Worm (Caenorhabditis elegans) whole organism, L4 larva: Measurements from ENCODE around the gene C04E6.8.

Source experiments
- Y5F2A.4 ChIP-seq: fragments of 200-800 bp; sonication (Bioruptor generic); optimal IDR thresholded peaks from 2 replicates; lab custom pipeline; 2018; ENCODE audit warnings: mild to moderate bottlenecking, missing genetic modification characterization, missing compliant biosample characterization
- ceh-62 ChIP-seq: sonication (generic microtip); optimal IDR thresholded peaks from 2 replicates; lab custom pipeline; 2017; ENCODE audit warnings: missing biosample characterization, missing genetic modification characterization
- ceh-82 ChIP-seq: sonication (generic microtip); optimal IDR thresholded peaks from 2 replicates; lab custom pipeline; 2017; ENCODE audit warnings: missing biosample characterization, missing genetic modification characterization
- cey-2 ChIP-seq: sonication (generic microtip); optimal IDR thresholded peaks from 3 replicates; lab custom pipeline; 2017; ENCODE audit warnings: missing genetic modification characterization, mild to moderate bottlenecking, missing compliant biosample characterization, antibody characterized with exemption, borderline replicate concordance; ENCODE audit not compliant: insufficient read depth
- dmd-6 ChIP-seq: fragments of 200-800 bp; sonication (Bioruptor generic); IDR thresholded peaks from 2 replicates; pipeline ENCODE4 v1.3.6; 2022; ENCODE audit warnings: missing genetic modification reagents, missing genetic modification characterization, missing compliant biosample characterization
- dpl-1 ChIP-seq: fragments of 150-350 bp; optimal IDR thresholded peaks from 2 replicates; lab custom pipeline; 2014; ENCODE audit warnings: missing biosample characterization, missing genetic modification reagents, missing genetic modification characterization
- egl-27 ChIP-seq: sonication (generic microtip); optimal IDR thresholded peaks from 3 replicates; lab custom pipeline; 2017; ENCODE audit warnings: missing biosample characterization, missing genetic modification reagents, missing genetic modification characterization
- hlh-30 ChIP-seq: sonication (generic microtip); optimal IDR thresholded peaks from 2 replicates; lab custom pipeline; 2017; ENCODE audit warnings: antibody characterized with exemption, mild to moderate bottlenecking, missing genetic modification characterization, missing compliant biosample characterization; ENCODE audit not compliant: insufficient read depth
- jun-1 ChIP-seq: fragments of 150-350 bp; optimal IDR thresholded peaks from 2 replicates; lab custom pipeline; 2014; ENCODE audit warnings: missing biosample characterization, missing genetic modification reagents, missing genetic modification characterization
- mdt-29 ChIP-seq: fragments of 200-800 bp; sonication (Bioruptor generic); IDR thresholded peaks from 2 replicates; pipeline ENCODE4 v1.3.6; 2022; ENCODE audit warnings: missing genetic modification reagents, missing genetic modification characterization, missing compliant biosample characterization
- nhr-77 ChIP-seq: fragments of 150-350 bp; optimal IDR thresholded peaks from 2 replicates; lab custom pipeline; 2014; ENCODE audit warnings: missing biosample characterization, missing genetic modification characterization
- pha-4 ChIP-seq, 2 experiments: fragments of 150-350 bp in 1 of 2; fragments of 200-800 bp in 1 of 2; sonication (Bioruptor generic) in 1 of 2; IDR thresholded peaks in 1 of 2; optimal IDR thresholded peaks in 1 of 2; 2 replicates each; pipeline versions ENCODE4 v1.3.6 to Lab custom; 2014 to 2022; ENCODE audit warnings: missing genetic modification characterization in 2 of 2, missing genetic modification reagents in 2 of 2, missing biosample characterization in 1 of 2, missing compliant biosample characterization in 1 of 2
- zfp-2 ChIP-seq: sonication (generic microtip); optimal IDR thresholded peaks from 2 replicates; lab custom pipeline; 2016; ENCODE audit warnings: mild to moderate bottlenecking, missing genetic modification characterization, missing compliant biosample characterization

DNA sequence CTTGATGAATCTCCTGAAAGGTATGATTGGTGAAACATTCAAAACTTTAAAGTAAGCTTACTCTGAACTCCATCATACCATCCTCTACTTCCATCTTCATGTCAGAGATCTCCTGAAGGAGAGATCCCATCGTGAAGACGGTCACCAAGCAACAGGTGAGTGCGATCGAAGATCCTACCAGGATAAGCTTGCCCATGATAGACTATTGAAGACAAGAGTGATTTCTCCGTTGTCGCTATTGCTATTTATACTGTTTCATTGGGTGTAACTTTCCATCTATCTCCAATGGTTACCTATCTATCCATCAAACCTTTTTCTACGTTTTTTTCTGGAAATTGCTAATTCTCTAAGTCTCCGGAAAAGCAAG is 47.0 kb downstream of the C04E6.8 start, which contains the start of gene col-140:
- TF ChIP-seq egl-27 = no peak
- TF ChIP-seq dpl-1 (GFP tag; lab: Kevin White, UChicago) = no peak
- TF ChIP-seq pha-4 (GFP tag; IDR thresholded peaks at IDR 0.05; lab: Robert Waterston, UW) = no peak
- TF ChIP-seq pha-4 (tag; optimal IDR thresholded peaks at IDR 0.05; lab: Kevin White, UChicago) = no peak
- no peak for TF ChIP-seq Y5F2A.4 (GFP tag; lab: Kevin White, UChicago)
- TF ChIP-seq ceh-62 (tag; lab: Kevin White, UChicago) = no peak
- no peak for TF ChIP-seq zfp-2 (tag; lab: Kevin White, UChicago)
- TF ChIP-seq ceh-82 (tag; lab: Kevin White, UChicago) = no peak
- TF ChIP-seq dmd-6 (GFP tag; lab: Robert Waterston, UW) = no peak; the same call in 1 of the 2 replicates
- TF ChIP-seq cey-2 (tag; lab: Kevin White, UChicago) = no peak
- TF ChIP-seq mdt-29 (GFP tag; lab: Robert Waterston, UW) = no peak
- TF ChIP-seq nhr-77 = no peak
- TF ChIP-seq hlh-30 (tag; lab: Kevin White, UChicago) = no peak
- no peak for TF ChIP-seq jun-1 (tag; lab: Kevin White, UChicago)
